Worm (Caenorhabditis elegans) whole organism, young adult: ENCODE results near the gene phat-6.
A peak's percentile ranks its signal among the peaks of the same experiment; 100 is the strongest.

Experiments
- B0019.2 ChIP-seq: fragments of 200-800 bp; sonication (Bioruptor generic); conservative IDR thresholded peaks from 2 replicates; pipeline ENCODE4 v1.3.6; 2022; ENCODE audit warnings: missing genetic modification reagents, missing genetic modification characterization, missing compliant biosample characterization
- B0035.1 ChIP-seq: sonication (generic microtip); optimal IDR thresholded peaks from 2 replicates; lab custom pipeline; 2016; ENCODE audit warnings: missing genetic modification characterization, mild to moderate bottlenecking, missing compliant biosample characterization, missing genotype, missing genetic modification reagents
- F22D6.2 ChIP-seq: sonication (generic microtip); optimal IDR thresholded peaks from 2 replicates; lab custom pipeline; 2016; ENCODE audit warnings: mild to moderate bottlenecking, missing genetic modification characterization, missing compliant biosample characterization
- F33H1.4 ChIP-seq: fragments of 200-800 bp; sonication (Bioruptor generic); IDR thresholded peaks from 2 replicates; pipeline ENCODE4 v1.3.6; 2022; ENCODE audit warnings: missing genetic modification reagents, missing genetic modification characterization, missing compliant biosample characterization
- F37B4.10 ChIP-seq: fragments of 200-800 bp; sonication (Bioruptor generic); IDR thresholded peaks from 2 replicates; pipeline ENCODE4 v1.3.6; 2022; ENCODE audit warnings: missing genetic modification characterization, missing compliant biosample characterization
- F52B5.7 ChIP-seq: sonication (generic microtip); optimal IDR thresholded peaks from 2 replicates; lab custom pipeline; 2016; ENCODE audit warnings: mild to moderate bottlenecking, missing genetic modification characterization, missing compliant biosample characterization
- F55B11.4 ChIP-seq: sonication (generic microtip); optimal IDR thresholded peaks from 2 replicates; lab custom pipeline; 2016; ENCODE audit warnings: missing compliant biosample characterization, missing genetic modification characterization, borderline replicate concordance; ENCODE audit not compliant: insufficient read depth
- F57A8.1 ChIP-seq: fragments of 200-800 bp; sonication (Bioruptor generic); optimal IDR thresholded peaks from 2 replicates; lab custom pipeline; 2018; ENCODE audit warnings: mild to moderate bottlenecking, missing genetic modification characterization, moderate library complexity, missing compliant biosample characterization
- K12H6.12 ChIP-seq: fragments of 200-800 bp; sonication (Bioruptor generic); optimal IDR thresholded peaks from 2 replicates; lab custom pipeline; 2018; ENCODE audit warnings: mild to moderate bottlenecking, missing genetic modification characterization, missing compliant biosample characterization
- T07F8.4 ChIP-seq: sonication (generic microtip); optimal IDR thresholded peaks from 2 replicates; lab custom pipeline; 2016; ENCODE audit warnings: mild to moderate bottlenecking, missing genetic modification characterization, moderate library complexity, missing compliant biosample characterization
- Y53F4B.3 ChIP-seq: fragments of 200-800 bp; sonication (Bioruptor generic); IDR thresholded peaks from 2 replicates; pipeline ENCODE4 v1.3.6; 2022; ENCODE audit warnings: missing genetic modification reagents, missing genetic modification characterization, missing compliant biosample characterization
- ZK185.1 ChIP-seq: sonication (generic microtip); optimal IDR thresholded peaks from 2 replicates; lab custom pipeline; 2016; ENCODE audit warnings: mild to moderate bottlenecking, missing genetic modification characterization, missing compliant biosample characterization; ENCODE audit not compliant: poor library complexity, severe bottlenecking
- ama-1 ChIP-seq, 3 experiments: fragments of 150-350 bp in 1 of 3; sonication (generic microtip) in 2 of 3; optimal IDR thresholded peaks; 2 replicates each; lab custom pipeline; 2014 to 2018; ENCODE audit warnings: missing biosample characterization in 2 of 3, missing genetic modification characterization in 2 of 3, missing genetic modification reagents in 2 of 3
- attf-3 ChIP-seq: fragments of 200-800 bp; sonication (Bioruptor generic); conservative IDR thresholded peaks from 2 replicates; pipeline ENCODE4 v1.3.6; 2022; ENCODE audit warnings: missing genetic modification reagents, missing genetic modification characterization, missing compliant biosample characterization
- bed-1 ChIP-seq: fragments of 200-800 bp; sonication (Bioruptor generic); IDR thresholded peaks from 2 replicates; pipeline ENCODE4 v1.3.6; 2022; ENCODE audit warnings: missing genetic modification reagents, missing genetic modification characterization, missing compliant biosample characterization
- ccch-3 ChIP-seq: fragments of 200-800 bp; sonication (Bioruptor generic); optimal IDR thresholded peaks from 2 replicates; lab custom pipeline; 2018; ENCODE audit warnings: mild to moderate bottlenecking, missing genetic modification characterization, missing compliant biosample characterization
- cebp-2 ChIP-seq: fragments of 200-800 bp; sonication (Bioruptor generic); IDR thresholded peaks from 2 replicates; pipeline ENCODE4 v1.3.6; 2022; ENCODE audit warnings: missing genetic modification characterization, missing compliant biosample characterization
- ceh-58 ChIP-seq: fragments of 200-800 bp; sonication (Bioruptor generic); IDR thresholded peaks from 2 replicates; pipeline ENCODE4 v1.3.6; 2022; ENCODE audit warnings: missing genetic modification characterization, missing compliant biosample characterization
- dpff-1 ChIP-seq: sonication (generic microtip); optimal IDR thresholded peaks from 2 replicates; lab custom pipeline; 2017; ENCODE audit warnings: mild to moderate bottlenecking, missing genetic modification characterization, missing compliant biosample characterization
- efl-1 ChIP-seq: fragments of 150-350 bp; optimal IDR thresholded peaks from 2 replicates; lab custom pipeline; 2014; ENCODE audit warnings: missing biosample characterization, missing genetic modification reagents, missing genetic modification characterization
- egrh-3 ChIP-seq: fragments of 200-800 bp; sonication (Bioruptor generic); IDR thresholded peaks from 2 replicates; pipeline ENCODE4 v1.3.6; 2022; ENCODE audit warnings: missing genetic modification reagents, missing genetic modification characterization, missing compliant biosample characterization
- ets-4 ChIP-seq: fragments of 200-800 bp; sonication (Bioruptor generic); optimal IDR thresholded peaks from 2 replicates; lab custom pipeline; 2018; ENCODE audit warnings: mild to moderate bottlenecking, missing genetic modification characterization, missing compliant biosample characterization
- him-1 ChIP-seq: sonication (generic microtip); optimal IDR thresholded peaks from 2 replicates; lab custom pipeline; 2016; ENCODE audit warnings: missing genotype, missing genetic modification reagents, missing genetic modification characterization, missing compliant biosample characterization
- hmg-1.2 ChIP-seq: fragments of 200-800 bp; sonication (Bioruptor generic); IDR thresholded peaks from 2 replicates; pipeline ENCODE4 v1.3.6; 2022; ENCODE audit warnings: missing genetic modification reagents, missing genetic modification characterization, missing compliant biosample characterization
- hrde-1 ChIP-seq: sonication (generic microtip); optimal IDR thresholded peaks from 2 replicates; lab custom pipeline; 2016; ENCODE audit warnings: missing genetic modification characterization, mild to moderate bottlenecking, missing compliant biosample characterization, moderate library complexity, missing genotype, missing genetic modification reagents, borderline replicate concordance
- hsf-1 ChIP-seq: fragments of 200-800 bp; sonication (Bioruptor generic); IDR thresholded peaks from 2 replicates; pipeline ENCODE4 v1.3.6; 2022; ENCODE audit warnings: missing genetic modification reagents, missing genetic modification characterization, missing compliant biosample characterization
- lin-26 ChIP-seq: fragments of 200-800 bp; sonication (Bioruptor generic); IDR thresholded peaks from 2 replicates; pipeline ENCODE4 v1.3.6; 2022; ENCODE audit warnings: missing genetic modification reagents, missing genetic modification characterization, missing compliant biosample characterization
- lin-35 ChIP-seq, 3 experiments: fragments of 150-350 bp in 2 of 3; sonication (generic microtip) in 1 of 3; optimal IDR thresholded peaks; 2 replicates each; lab custom pipeline; 2014 to 2018; ENCODE audit warnings: missing biosample characterization in 3 of 3, missing genetic modification characterization in 3 of 3, missing genetic modification reagents in 3 of 3
- lin-40 ChIP-seq: sonication (generic microtip); optimal IDR thresholded peaks from 2 replicates; lab custom pipeline; 2016; ENCODE audit warnings: missing genetic modification characterization, mild to moderate bottlenecking, missing compliant biosample characterization, missing genotype, missing genetic modification reagents
- lsl-1 ChIP-seq: fragments of 200-800 bp; sonication (Bioruptor generic); optimal IDR thresholded peaks from 2 replicates; lab custom pipeline; 2018; ENCODE audit warnings: mild to moderate bottlenecking, missing genetic modification characterization, moderate library complexity, missing compliant biosample characterization
- lsy-27 ChIP-seq: sonication (generic microtip); optimal IDR thresholded peaks from 2 replicates; lab custom pipeline; 2017; ENCODE audit warnings: missing genetic modification characterization, mild to moderate bottlenecking, missing compliant biosample characterization, antibody characterized with exemption, missing genotype, borderline replicate concordance; ENCODE audit not compliant: insufficient read depth
- mxl-1 ChIP-seq: sonication (generic microtip); optimal IDR thresholded peaks from 2 replicates; lab custom pipeline; 2016; ENCODE audit warnings: missing genetic modification characterization, missing compliant biosample characterization
- nfyb-1 ChIP-seq: fragments of 200-800 bp; sonication (Bioruptor generic); IDR thresholded peaks from 2 replicates; pipeline ENCODE4 v1.3.6; 2022; ENCODE audit warnings: missing genetic modification reagents, missing genetic modification characterization, missing compliant biosample characterization
- nhr-120 ChIP-seq: fragments of 200-800 bp; sonication (Bioruptor generic); IDR thresholded peaks from 2 replicates; pipeline ENCODE4 v1.3.6; 2022; ENCODE audit warnings: missing genetic modification characterization, missing compliant biosample characterization
- nhr-27 ChIP-seq: fragments of 200-800 bp; sonication (Bioruptor generic); optimal IDR thresholded peaks from 2 replicates; lab custom pipeline; 2018; ENCODE audit warnings: mild to moderate bottlenecking, missing genetic modification characterization, moderate library complexity, missing compliant biosample characterization
- nhr-90 ChIP-seq: sonication (generic microtip); optimal IDR thresholded peaks from 2 replicates; lab custom pipeline; 2016; ENCODE audit warnings: missing genotype, mild to moderate bottlenecking, missing genetic modification characterization, missing compliant biosample characterization
- pha-4 ChIP-seq: fragments of 150-350 bp; sonication (generic microtip); optimal IDR thresholded peaks from 2 replicates; lab custom pipeline; 2014; ENCODE audit warnings: missing biosample characterization, missing genetic modification reagents, missing genetic modification characterization
- rpc-1 ChIP-seq, 2 experiments: fragments of 150-350 bp in 1 of 2; sonication (generic microtip) in 1 of 2; optimal IDR thresholded peaks; 2 replicates each; lab custom pipeline; 2014 to 2018; ENCODE audit warnings: missing biosample characterization in 1 of 2, missing genetic modification characterization in 1 of 2, missing genetic modification reagents in 1 of 2, missing genotype in 1 of 2
- snpc-4 ChIP-seq, 5 experiments: fragments of 150-350 bp in 1 of 5; sonication (generic microtip) in 4 of 5; optimal IDR thresholded peaks; 2 replicates each; lab custom pipeline; 2014 to 2018; ENCODE audit warnings: missing genetic modification characterization in 5 of 5, missing biosample characterization in 3 of 5, antibody characterized with exemption in 2 of 5, mild to moderate bottlenecking in 2 of 5, missing compliant biosample characterization in 2 of 5, missing genotype in 2 of 5, moderate library complexity in 2 of 5, missing genetic modification reagents in 1 of 5
- sptf-2 ChIP-seq: fragments of 200-800 bp; sonication (Bioruptor generic); optimal IDR thresholded peaks from 2 replicates; lab custom pipeline; 2018; ENCODE audit warnings: mild to moderate bottlenecking, missing genetic modification characterization, missing compliant biosample characterization
- tbp1 ChIP-seq: fragments of 200-800 bp; sonication (Bioruptor generic); optimal IDR thresholded peaks from 2 replicates; lab custom pipeline; 2018; ENCODE audit warnings: mild to moderate bottlenecking, missing genetic modification characterization, missing compliant biosample characterization
- xnd-1 ChIP-seq: sonication (generic microtip); optimal IDR thresholded peaks from 2 replicates; lab custom pipeline; 2016; ENCODE audit warnings: missing genotype, missing genetic modification reagents, missing genetic modification characterization, missing compliant biosample characterization
- zim-3 ChIP-seq: sonication (generic microtip); optimal IDR thresholded peaks from 2 replicates; lab custom pipeline; 2017; ENCODE audit warnings: mild to moderate bottlenecking, missing genetic modification characterization, moderate library complexity, missing compliant biosample characterization
- ztf-18 ChIP-seq: sonication (generic microtip); optimal IDR thresholded peaks from 2 replicates; lab custom pipeline; 2016; ENCODE audit warnings: missing genotype, mild to moderate bottlenecking, missing genetic modification characterization, missing compliant biosample characterization
- ztf-3 ChIP-seq: fragments of 200-800 bp; sonication (Bioruptor generic); optimal IDR thresholded peaks from 2 replicates; lab custom pipeline; 2018; ENCODE audit warnings: mild to moderate bottlenecking, missing genetic modification characterization, missing compliant biosample characterization
- ztf-6 ChIP-seq: fragments of 200-800 bp; sonication (Bioruptor generic); IDR thresholded peaks from 2 replicates; pipeline ENCODE4 v1.3.6; 2022; ENCODE audit warnings: missing genetic modification reagents, missing genetic modification characterization, missing compliant biosample characterization

Gene phat-6

ce11 chrX:15200720-15201119 lies 6.5 kb upstream of the phat-6 start (continued):
- TF ChIP-seq F22D6.2 (tag; lab: Kevin White, UChicago) (peak; percentile 53), bed-1 (GFP tag; lab: Robert Waterston, UW) (peak; percentile 89; the same call in 1 of the 2 replicates), T07F8.4 (tag; lab: Kevin White, UChicago) (peak; percentile 79), hmg-1.2 (GFP tag; lab: Robert Waterston, UW) (peak; percentile 90), nhr-90 (peak; percentile 89), lin-40 (peak; percentile 84), F33H1.4 (GFP tag; lab: Robert Waterston, UW) (no peak), ccch-3 (GFP tag; lab: Kevin White, UChicago) (no peak), nfyb-1 (GFP tag; lab: Robert Waterston, UW) (no peak; the same call in 1 of the 2 replicates), tbp1 (GFP tag; lab: Kevin White, UChicago) (peak; percentile 98), rpc-1 (optimal IDR thresholded peaks at IDR 0.05; lab: Kevin White, UChicago) (peak; percentile 99), rpc-1 (tag; optimal IDR thresholded peaks at IDR 0.05; lab: Kevin White, UChicago) (peak; percentile 99), nhr-27 (tag; lab: Kevin White, UChicago) (peak; percentile 72), F52B5.7 (tag; lab: Kevin White, UChicago) (peak; percentile 90), ztf-6 (GFP tag; lab: Robert Waterston, UW) (peak; percentile 63; the same call in 1 of the 2 replicates), ceh-58 (GFP tag; lab: Robert Waterston, UW) (no peak), efl-1 (GFP tag; lab: Kevin White, UChicago) (no peak), cebp-2 (GFP tag; lab: Robert Waterston, UW) (peak; percentile 79; the same call in 1 of the 2 replicates), F37B4.10 (0 out of 2 replicates have a peak, but pooled peaks have one; percentile 74), ets-4 (peak; percentile 40), nhr-120 (peak; percentile 93), F57A8.1 (GFP tag; lab: Kevin White, UChicago) (peak; percentile 3), egrh-3 (GFP tag; lab: Robert Waterston, UW) (peak; percentile 32; the same call in 1 of the 2 replicates), xnd-1 (tag; lab: Kevin White, UChicago) (no peak), lsl-1 (no peak), lin-26 (GFP tag; lab: Robert Waterston, UW) (peak; percentile 96), zim-3 (tag; lab: Kevin White, UChicago) (peak; percentile 83), B0019.2 (GFP tag; lab: Robert Waterston, UW) (no peak), hsf-1 (no peak), lsy-27 (peak; percentile 73), ztf-18 (tag; lab: Kevin White, UChicago) (peak; percentile 79), F55B11.4 (tag; lab: Kevin White, UChicago) (no peak), snpc-4 (GFP tag; optimal IDR thresholded peaks at IDR 0.05; lab: Kevin White, UChicago) (peak; percentile 78), snpc-4 (tag; optimal IDR thresholded peaks at IDR 0.05; lab: Kevin White, UChicago) (peak; percentile 56 to 89 (median 78)), lin-35 (GFP tag; optimal IDR thresholded peaks at IDR 0.05; lab: Kevin White, UChicago) (peak in 1 of 3 experiments; percentile 68), mxl-1 (tag; lab: Kevin White, UChicago) (peak; percentile 54), Y53F4B.3 (GFP tag; lab: Robert Waterston, UW) (peak; percentile 66; the same call in 1 of the 2 replicates), dpff-1 (no peak), sptf-2 (GFP tag; lab: Kevin White, UChicago) (no peak), ztf-3 (GFP tag; lab: Kevin White, UChicago) (peak; percentile 22), B0035.1 (tag; lab: Kevin White, UChicago) (peak; percentile 9), pha-4 (no peak), K12H6.12 (peak; percentile 34), hrde-1 (tag; lab: Kevin White, UChicago) (peak; percentile 88), ZK185.1 (tag; lab: Kevin White, UChicago) (peak; percentile 87), him-1 (peak; percentile 98), ama-1 (optimal IDR thresholded peaks at IDR 0.05; lab: Kevin White, UChicago) (no peak), ama-1 (GFP tag; optimal IDR thresholded peaks at IDR 0.05; lab: Kevin White, UChicago) (peak; percentile 34 to 89), attf-3 (GFP tag; lab: Robert Waterston, UW) (peak; percentile 52; the same call in 1 of the 2 replicates)
